Fruit fly (Drosophila melanogaster) whole organism, wandering third instar larva: ENCODE data around the gene Lkr.

Source experiments
- CG32264 ChIP-seq: fragments of 200-800 bp; sonication (Bioruptor generic); optimal IDR thresholded peaks from 2 replicates; lab custom pipeline; 2016; ENCODE audit warnings: missing biosample characterization, missing genetic modification characterization
- CG9705 ChIP-seq: fragments of 200-800 bp; sonication (Bioruptor generic); optimal IDR thresholded peaks from 2 replicates; lab custom pipeline; 2018; ENCODE audit warnings: missing biosample characterization, mild to moderate bottlenecking, missing genetic modification characterization
- CrebA ChIP-seq: fragments of 200-800 bp; sonication (Bioruptor generic); optimal IDR thresholded peaks from 2 replicates; lab custom pipeline; 2016; ENCODE audit warnings: missing biosample characterization, mild to moderate bottlenecking, missing genetic modification characterization, borderline replicate concordance
- Dfd ChIP-seq: fragments of >200 bp; optimal IDR thresholded peaks from 2 replicates; lab custom pipeline; 2017; ENCODE audit warnings: missing biosample characterization, missing genetic modification characterization
- HLH106 ChIP-seq: fragments of 200-800 bp; optimal IDR thresholded peaks from 3 replicates; lab custom pipeline; 2019; ENCODE audit warnings: missing biosample characterization, mild to moderate bottlenecking, missing genetic modification characterization, moderate library complexity
- Hnf4 ChIP-seq: fragments of 200-800 bp; sonication (Bioruptor generic); optimal IDR thresholded peaks from 2 replicates; lab custom pipeline; 2016; ENCODE audit warnings: missing biosample characterization, mild to moderate bottlenecking, missing genetic modification characterization
- Hr83 ChIP-seq: fragments of 200-300 bp; sonication (Bioruptor generic); optimal IDR thresholded peaks from 2 replicates; lab custom pipeline; 2016; ENCODE audit warnings: missing biosample characterization, mild to moderate bottlenecking, missing genetic modification characterization, moderate library complexity; ENCODE audit not compliant: poor library complexity, severe bottlenecking
- Jra ChIP-seq: sonication (Bioruptor generic); optimal IDR thresholded peaks from 2 replicates; lab custom pipeline; 2016; ENCODE audit warnings: missing biosample characterization, missing genetic modification characterization
- Mio ChIP-seq: sonication (Bioruptor generic); optimal IDR thresholded peaks from 2 replicates; lab custom pipeline; 2016; ENCODE audit warnings: missing biosample characterization, missing genetic modification characterization
- Myc ChIP-seq: fragments of >200 bp; optimal IDR thresholded peaks from 2 replicates; lab custom pipeline; 2017
- N ChIP-seq: fragments of >200 bp; optimal IDR thresholded peaks from 2 replicates; lab custom pipeline; 2018; ENCODE audit warnings: missing biosample characterization, missing external identifiers, missing genetic modification characterization
- OdsH ChIP-seq: fragments of 200-800 bp; sonication (Bioruptor generic); optimal IDR thresholded peaks from 2 replicates; lab custom pipeline; 2016; ENCODE audit warnings: missing biosample characterization, mild to moderate bottlenecking, missing genetic modification characterization
- Rel ChIP-seq, 2 experiments: fragments of 200-800 bp; sonication (Bioruptor generic) in 1 of 2; optimal IDR thresholded peaks; 2 replicates in 1 of 2; 3 replicates in 1 of 2; lab custom pipeline; 2016 to 2019; ENCODE audit warnings: mild to moderate bottlenecking in 2 of 2, missing biosample characterization in 2 of 2, missing genetic modification characterization in 2 of 2, moderate library complexity in 1 of 2
- Sp1 ChIP-seq: fragments of 200-800 bp; sonication (Bioruptor generic); optimal IDR thresholded peaks from 3 replicates; lab custom pipeline; 2019; ENCODE audit warnings: missing biosample characterization, mild to moderate bottlenecking, missing genetic modification characterization, moderate library complexity
- Vsx2 ChIP-seq: fragments of 200-300, 225-300 bp; sonication (Bioruptor generic); optimal IDR thresholded peaks from 2 replicates; lab custom pipeline; 2018; ENCODE audit warnings: missing biosample characterization, missing genetic modification characterization; ENCODE audit not compliant: partially characterized antibody
- br ChIP-seq: fragments of 200-800 bp; sonication (Bioruptor generic); optimal IDR thresholded peaks from 2 replicates; lab custom pipeline; 2016; ENCODE audit warnings: missing biosample characterization, missing genetic modification characterization
- brk ChIP-seq: fragments of 200-800 bp; sonication (Bioruptor generic); optimal IDR thresholded peaks from 2 replicates; lab custom pipeline; 2016; ENCODE audit warnings: missing biosample characterization, mild to moderate bottlenecking, missing genetic modification characterization
- dl ChIP-seq, 2 experiments: fragments of 175-275, 200-275 bp in 1 of 2; fragments of 200-275 bp in 1 of 2; sonication (Bioruptor generic); optimal IDR thresholded peaks; lab custom pipeline; 2018; ENCODE audit warnings: mild to moderate bottlenecking in 2 of 2, missing biosample characterization in 2 of 2, missing genetic modification characterization in 2 of 2, moderate library complexity in 2 of 2; ENCODE audit not compliant: partially characterized antibody in 2 of 2, insufficient read depth in 1 of 2
- foxo ChIP-seq, 2 experiments: fragments of 200-800 bp; sonication (Bioruptor generic); optimal IDR thresholded peaks; 2 replicates in 1 of 2; 3 replicates in 1 of 2; lab custom pipeline; 2016 to 2017; ENCODE audit warnings: missing biosample characterization in 2 of 2, missing genetic modification characterization in 2 of 2
- fru ChIP-seq: fragments of 200-800 bp; sonication (Bioruptor generic); optimal IDR thresholded peaks from 3 replicates; lab custom pipeline; 2016; ENCODE audit warnings: missing biosample characterization, mild to moderate bottlenecking, missing genetic modification characterization
- h ChIP-seq: fragments of 200-800 bp; sonication (Bioruptor generic); optimal IDR thresholded peaks from 3 replicates; lab custom pipeline; 2016; ENCODE audit warnings: missing biosample characterization, mild to moderate bottlenecking, missing genetic modification characterization
- lola ChIP-seq: fragments of >200 bp; optimal IDR thresholded peaks from 2 replicates; lab custom pipeline; 2017; ENCODE audit warnings: missing biosample characterization, missing genetic modification characterization
- pan ChIP-seq: fragments of >200 bp; optimal IDR thresholded peaks from 2 replicates; lab custom pipeline; 2017
- rgr ChIP-seq: fragments of 200-800 bp; sonication (Bioruptor generic); optimal IDR thresholded peaks from 3 replicates; lab custom pipeline; 2016; ENCODE audit warnings: missing biosample characterization, mild to moderate bottlenecking, missing genetic modification characterization
- sage ChIP-seq: fragments of 200-800 bp; sonication (Bioruptor generic); optimal IDR thresholded peaks from 2 replicates; lab custom pipeline; 2016; ENCODE audit warnings: missing biosample characterization, mild to moderate bottlenecking, missing genetic modification characterization
- tai ChIP-seq: sonication (Bioruptor generic); optimal IDR thresholded peaks from 2 replicates; lab custom pipeline; 2016; ENCODE audit warnings: missing biosample characterization, missing genetic modification characterization
- usp ChIP-seq: fragments of >200 bp; optimal IDR thresholded peaks from 2 replicates; lab custom pipeline; 2017; ENCODE audit warnings: missing biosample characterization, missing genetic modification characterization

Gene Lkr

DNA sequence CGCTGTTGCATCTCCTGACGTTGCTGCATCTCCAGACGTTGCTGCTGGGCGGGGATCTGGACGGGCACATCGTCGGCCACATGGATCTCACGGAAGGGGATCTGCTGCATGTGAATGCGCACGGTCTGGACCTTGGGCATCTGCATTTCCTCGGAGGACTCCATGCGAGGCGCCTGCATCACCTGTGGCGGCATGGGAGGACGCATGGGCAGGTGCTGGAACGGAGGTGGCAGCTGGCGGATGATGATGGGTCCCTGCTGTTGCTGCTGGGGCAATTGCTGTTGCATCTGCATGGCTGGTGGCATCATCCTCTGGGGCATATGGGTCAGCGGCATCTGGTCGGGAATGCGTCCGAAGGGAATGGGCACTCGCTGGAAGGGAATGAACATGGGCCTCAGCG lies 39.2 kb upstream of the Lkr start:
- no peak for TF ChIP-seq rgr
- TF ChIP-seq usp (GFP tag; lab: Kevin White, UChicago): no peak
- TF ChIP-seq Mio: no peak
- TF ChIP-seq CG32264: no peak
- no peak for TF ChIP-seq foxo (GFP tag; optimal IDR thresholded peaks at IDR 0.05; lab: Kevin White, UChicago)
- no peak for TF ChIP-seq Jra
- no peak for TF ChIP-seq OdsH
- no peak for TF ChIP-seq CrebA (GFP tag; lab: Kevin White, UChicago)
- TF ChIP-seq dl (GFP tag; optimal IDR thresholded peaks at IDR 0.05; lab: Kevin White, UChicago; ENCODE audit: insufficient read depth in 1 of 2, partially characterized antibody in 2 of 2): no peak
- TF ChIP-seq br (GFP tag; lab: Kevin White, UChicago): no peak
- TF ChIP-seq, all 38 proteins: peak for 0

- no peak for TF ChIP-seq dl (GFP tag; optimal IDR thresholded peaks at IDR 0.05; lab: Kevin White, UChicago; ENCODE audit: insufficient read depth in 1 of 2, partially characterized antibody in 2 of 2)
- no peak for TF ChIP-seq Rel (GFP tag; optimal IDR thresholded peaks at IDR 0.05; lab: Kevin White, UChicago)
- TF ChIP-seq Rel (tag; optimal IDR thresholded peaks at IDR 0.05; lab: Kevin White, UChicago): peak; percentile 10
- TF ChIP-seq HLH106 (tag; lab: Kevin White, UChicago): no peak
- TF ChIP-seq Jra: no peak
- TF ChIP-seq fru (GFP tag; lab: Kevin White, UChicago): no peak
- TF ChIP-seq lola (GFP tag; lab: Kevin White, UChicago): no peak
- TF ChIP-seq Hr83 (GFP tag; lab: Kevin White, UChicago): peak; percentile 32
- no peak for TF ChIP-seq Dfd
- TF ChIP-seq h (GFP tag; lab: Kevin White, UChicago): no peak
- TF ChIP-seq rgr: peak; percentile 98
- TF ChIP-seq CG32264: no peak
- no peak for TF ChIP-seq tai (GFP tag; lab: Kevin White, UChicago)
- TF ChIP-seq brk (GFP tag; lab: Kevin White, UChicago): no peak
- TF ChIP-seq CG9705: no peak
- TF ChIP-seq N: no peak
- no peak for TF ChIP-seq sage (GFP tag; lab: Kevin White, UChicago)
- TF ChIP-seq usp (GFP tag; lab: Kevin White, UChicago): no peak
- TF ChIP-seq Myc (lab: Kevin White, UChicago): no peak
- TF ChIP-seq Sp1 (GFP tag; lab: Kevin White, UChicago): no peak
Measured at dm6 chr3L:5565051-5565688, 36.0 kb upstream of the Lkr start, which contains the start of gene bc10. Gene bc10 (plus strand): TSS chr3L:5565231.

DNA sequence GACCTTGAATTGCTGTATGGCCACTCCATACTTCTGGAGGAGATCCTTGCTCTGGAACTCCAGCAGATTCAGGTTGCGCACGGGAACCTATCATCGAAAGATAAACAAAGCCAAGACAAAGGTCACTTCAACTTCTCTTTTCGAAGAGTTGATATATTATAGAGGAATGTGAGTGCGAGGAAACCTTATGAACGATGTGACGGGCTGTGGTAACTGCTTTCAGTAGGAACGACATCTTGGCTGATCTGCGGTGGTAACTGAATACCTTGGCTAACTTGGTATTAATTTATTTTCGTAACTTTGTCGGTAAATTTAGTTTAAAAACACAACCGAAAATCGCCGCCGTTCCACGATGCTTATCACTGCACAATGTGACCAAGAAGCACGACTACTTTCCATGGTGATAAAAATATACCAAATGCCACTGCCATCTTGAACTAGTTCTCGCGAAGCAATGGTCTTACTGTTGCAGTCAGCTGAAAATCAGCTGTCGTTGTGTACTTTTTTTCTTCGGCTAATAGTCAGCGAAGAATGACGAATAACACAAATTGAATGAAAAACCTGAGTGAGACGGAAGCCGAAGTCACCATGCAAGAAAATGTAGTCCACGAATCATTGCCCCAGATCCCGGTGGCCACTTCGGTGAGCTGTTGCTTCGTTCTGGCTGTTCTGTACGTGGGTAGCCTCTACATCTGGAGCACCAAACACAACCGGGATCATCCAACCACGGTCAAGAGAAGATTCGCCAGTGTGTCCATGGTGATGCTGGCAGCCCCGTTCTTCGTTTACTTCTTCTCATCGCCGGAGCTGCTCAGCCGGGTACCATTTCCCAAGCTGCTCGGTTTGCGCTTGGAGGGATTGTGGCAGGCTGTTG lies 34.4 kb upstream of the Lkr start, which contains the start of the genes ScsbetaG and Sras:
TSS of gene ScsbetaG (minus strand) at position 383 of the 874 bp plus-strand sequence.
TSS of gene Sras (plus strand) at position 466 of the 874 bp plus-strand sequence.
- no peak for TF ChIP-seq OdsH
- no peak for TF ChIP-seq Rel (GFP tag; optimal IDR thresholded peaks at IDR 0.05; lab: Kevin White, UChicago)
- TF ChIP-seq Rel (tag; optimal IDR thresholded peaks at IDR 0.05; lab: Kevin White, UChicago): peak; percentile 96
- TF ChIP-seq Vsx2 (GFP tag; lab: Kevin White, UChicago): peak; percentile 5
- TF ChIP-seq, all 38 proteins: peak for 2

dm6 chr3L:5562584-5562983 lies 33.4 kb upstream of the Lkr start:
- no peak for TF ChIP-seq Rel (GFP tag; optimal IDR thresholded peaks at IDR 0.05; lab: Kevin White, UChicago)
- TF ChIP-seq Rel (tag; optimal IDR thresholded peaks at IDR 0.05; lab: Kevin White, UChicago): peak; percentile 42
- no peak for TF ChIP-seq Vsx2 (GFP tag; lab: Kevin White, UChicago)
- TF ChIP-seq pan: no peak

DNA sequence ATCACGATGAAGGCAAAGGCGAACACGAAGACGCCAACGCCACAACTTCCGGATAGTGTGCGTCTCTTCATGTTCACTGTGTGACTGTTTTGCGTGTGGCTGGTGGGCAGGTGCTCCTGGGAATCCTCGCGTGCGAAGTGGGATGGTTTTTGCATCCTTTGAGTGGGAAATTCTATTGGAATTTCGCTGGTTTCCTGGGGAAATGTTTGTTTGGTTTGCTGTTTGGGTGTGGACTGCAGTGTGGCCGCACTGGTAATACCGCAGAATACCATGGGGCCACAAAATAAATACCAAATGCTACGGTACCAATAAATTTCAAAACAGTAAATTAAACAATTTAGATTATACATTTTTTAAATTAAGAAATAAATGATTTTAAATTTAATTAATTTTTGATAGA lies 32.2 kb upstream of the Lkr start, which contains the start of gene sinu:
TSS of gene sinu (minus strand) at position 258 of the 400 bp plus-strand sequence.
- TF ChIP-seq Hr83 (GFP tag; lab: Kevin White, UChicago) (no peak), br (GFP tag; lab: Kevin White, UChicago) (no peak), Vsx2 (GFP tag; lab: Kevin White, UChicago) (peak; percentile 53), CG32264 (no peak), Hnf4 (GFP tag; lab: Kevin White, UChicago) (no peak)
